Fruit fly (Drosophila melanogaster): Measurements from ENCODE around the gene CG32104.

Gene CG32104

dm6 chr3L:12391240-12391843, 7.8 kb downstream of the CG32104 start, which contains the start of gene Ncc69 (continued):
- TF ChIP-seq MESR4 (GFP tag; optimal IDR thresholded peaks at IDR 0.05) (no peak), Sry-β (GFP tag; optimal IDR thresholded peaks at IDR 0.05) (no peak), org-1 (GFP tag; optimal IDR thresholded peaks at IDR 0.05) (no peak), TFAM (GFP tag; optimal IDR thresholded peaks at IDR 0.05) (no peak), CG8290 (GFP tag; optimal IDR thresholded peaks at IDR 0.05) (no peak), CG8290 (tag; optimal IDR thresholded peaks at IDR 0.05) (peak in 1 of 2 experiments; percentile 68), CG13424 (tag; optimal IDR thresholded peaks at IDR 0.05) (no peak), pfk (GFP tag; optimal IDR thresholded peaks at IDR 0.05) (no peak), MBD-R2 (GFP tag; IDR thresholded peaks at IDR 0.05) (no peak), CG12219 (GFP tag; optimal IDR thresholded peaks at IDR 0.05) (no peak), CG7928 (GFP tag; optimal IDR thresholded peaks at IDR 0.05) (no peak), CG2712 (tag; optimal IDR thresholded peaks at IDR 0.05) (no peak), CG10565 (GFP tag; optimal IDR thresholded peaks at IDR 0.05) (no peak), Nf-YA (GFP tag; IDR thresholded peaks at IDR 0.05) (no peak), Fer3 (tag; optimal IDR thresholded peaks at IDR 0.05) (no peak), CG8478 (optimal IDR thresholded peaks at IDR 0.05) (no peak), CG14667 (GFP tag; IDR thresholded peaks at IDR 0.05) (no peak), CG11696 (GFP tag; IDR thresholded peaks at IDR 0.05) (no peak), CG12391 (tag; optimal IDR thresholded peaks at IDR 0.05) (no peak), CG7372 (GFP tag; IDR thresholded peaks at IDR 0.05) (0 out of 2 replicates have a peak, but pooled peaks have one; percentile 15), CG10321 (GFP tag; IDR thresholded peaks at IDR 0.05) (no peak), CG1647 (GFP tag; optimal IDR thresholded peaks at IDR 0.05) (no peak), BtbVII (GFP tag; optimal IDR thresholded peaks at IDR 0.05) (peak; percentile 6), CG17385 (GFP tag; optimal IDR thresholded peaks at IDR 0.05) (peak; percentile 39), CG11093 (GFP tag; IDR thresholded peaks at IDR 0.05) (no peak), slbo (GFP tag; IDR thresholded peaks at IDR 0.05) (peak; percentile 20; the same call in 1 of the 2 replicates), CG16779 (GFP tag; IDR thresholded peaks at IDR 0.05) (no peak), CG18011 (GFP tag; optimal IDR thresholded peaks at IDR 0.05) (no peak), CG14710 (tag; optimal IDR thresholded peaks at IDR 0.05) (no peak), CG32772 (GFP tag; IDR thresholded peaks at IDR 0.05) (no peak), gce (GFP tag; IDR thresholded peaks at IDR 0.05) (no peak), CG10274 (GFP tag; optimal IDR thresholded peaks at IDR 0.05) (no peak), CG4730 (GFP tag; IDR thresholded peaks at IDR 0.05) (no peak), gsb-n (tag; optimal IDR thresholded peaks at IDR 0.05) (peak; percentile 72), CG4282 (GFP tag; optimal IDR thresholded peaks at IDR 0.05) (no peak), CG6683 (GFP tag; optimal IDR thresholded peaks at IDR 0.05) (no peak), kni (GFP tag; optimal IDR thresholded peaks at IDR 0.05) (peak; percentile 43), mam (GFP tag; optimal IDR thresholded peaks at IDR 0.05) (no peak), CG6813 (GFP tag; optimal IDR thresholded peaks at IDR 0.05) (no peak), pzg (GFP tag; optimal IDR thresholded peaks at IDR 0.05) (no peak), Camta (GFP tag; optimal IDR thresholded peaks at IDR 0.05) (no peak), yki (optimal IDR thresholded peaks at IDR 0.05) (no peak), CG17186 (GFP tag; optimal IDR thresholded peaks at IDR 0.05) (no peak), NfI (GFP tag; optimal IDR thresholded peaks at IDR 0.05) (no peak), ERR (GFP tag; optimal IDR thresholded peaks at IDR 0.05) (no peak), CG30020 (tag; optimal IDR thresholded peaks at IDR 0.05) (no peak), Usf (GFP tag; optimal IDR thresholded peaks at IDR 0.05) (no peak), CG8924 (tag; optimal IDR thresholded peaks at IDR 0.05) (no peak), CG10462 (GFP tag; optimal IDR thresholded peaks at IDR 0.05) (no peak), Xbp1 (GFP tag; optimal IDR thresholded peaks at IDR 0.05) (peak; percentile 1), caup (GFP tag; optimal IDR thresholded peaks at IDR 0.05; ENCODE audit: severe bottlenecking) (no peak), H15 (GFP tag; IDR thresholded peaks at IDR 0.05) (no peak)
